Worm (Caenorhabditis elegans) whole organism, early embryonic: Measurements from ENCODE around the gene fbxb-74.

ENCODE experiments used
- F13C5.2 ChIP-seq: sonication (generic microtip); optimal IDR thresholded peaks from 2 replicates; lab custom pipeline; 2017; ENCODE audit warnings: mild to moderate bottlenecking, missing genetic modification characterization, inconsistent platforms, missing compliant biosample characterization
- aly-1 ChIP-seq: sonication (generic microtip); optimal IDR thresholded peaks from 2 replicates; lab custom pipeline; 2016; ENCODE audit warnings: missing genetic modification characterization, missing compliant biosample characterization
- ama-1 ChIP-seq: fragments of 150-350 bp; optimal IDR thresholded peaks from 2 replicates; lab custom pipeline; 2014
- ceh-13 ChIP-seq: fragments of 200-800 bp; sonication (Bioruptor generic); optimal IDR thresholded peaks from 2 replicates; lab custom pipeline; 2018; ENCODE audit warnings: mild to moderate bottlenecking, missing genetic modification characterization, missing compliant biosample characterization
- ets-7 ChIP-seq: sonication (generic microtip); optimal IDR thresholded peaks from 2 replicates; lab custom pipeline; 2016; ENCODE audit warnings: missing genotype, missing genetic modification characterization, missing compliant biosample characterization
- flt-1 ChIP-seq: fragments of 200-800 bp; sonication (Bioruptor generic); IDR thresholded peaks from 2 replicates; pipeline ENCODE4 v1.3.6; 2022; ENCODE audit warnings: missing genetic modification characterization, missing compliant biosample characterization
- hnd-1 ChIP-seq: sonication (generic microtip); optimal IDR thresholded peaks from 2 replicates; lab custom pipeline; 2016; ENCODE audit warnings: missing genetic modification characterization, missing compliant biosample characterization
- scrt-1 ChIP-seq: fragments of 200-800 bp; sonication (Bioruptor generic); IDR thresholded peaks from 2 replicates; pipeline ENCODE4 v1.3.6; 2022; ENCODE audit warnings: missing genetic modification characterization, missing compliant biosample characterization
- sea-1 ChIP-seq: fragments of 200-800 bp; sonication (Bioruptor generic); conservative IDR thresholded peaks from 2 replicates; pipeline ENCODE4 v1.3.6; 2022; ENCODE audit warnings: missing genetic modification characterization, missing compliant biosample characterization
- tbx-11 ChIP-seq: fragments of 200-800 bp; sonication (Bioruptor generic); IDR thresholded peaks from 2 replicates; pipeline ENCODE4 v1.3.6; 2022; ENCODE audit warnings: missing genetic modification characterization, missing compliant biosample characterization
- tbx-37 ChIP-seq: fragments of 200-800 bp; sonication (Bioruptor generic); conservative IDR thresholded peaks from 2 replicates; pipeline ENCODE4 v1.3.6; 2022; ENCODE audit warnings: missing genetic modification reagents, missing genetic modification characterization, missing compliant biosample characterization

DNA sequence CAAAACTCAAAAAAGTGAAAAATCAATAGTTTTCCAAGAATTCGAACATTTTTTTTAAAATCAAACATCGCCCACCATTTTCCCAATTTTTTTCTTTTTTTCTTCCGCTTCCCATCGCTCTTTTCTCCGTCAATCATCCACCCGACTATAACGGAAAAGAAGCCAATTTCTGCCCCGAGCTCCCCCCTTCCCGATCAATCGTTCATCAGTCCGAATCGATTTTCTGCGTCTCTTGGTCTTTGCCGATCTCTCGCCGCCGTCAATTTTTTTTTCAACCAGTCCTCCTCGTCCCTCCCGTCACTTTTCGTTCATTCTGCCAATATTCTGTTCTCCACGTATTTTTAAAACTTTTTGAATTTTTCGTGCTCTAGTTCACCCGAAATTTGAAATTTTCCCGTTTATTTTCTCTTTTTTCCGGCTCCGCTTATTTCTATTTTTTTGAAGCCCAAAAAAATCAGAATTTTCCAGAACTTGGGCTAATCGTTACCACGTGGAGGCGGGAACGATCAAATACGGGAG is 45.1 kb downstream of the fbxb-74 start, which contains the start of gene ell-1:
- no peak for TF ChIP-seq F13C5.2
- no peak for TF ChIP-seq ama-1 (lab: Kevin White, UChicago)
- no peak for TF ChIP-seq tbx-37
- no peak for TF ChIP-seq ets-7 (tag; lab: Kevin White, UChicago)
- no peak for TF ChIP-seq ceh-13 (GFP tag; lab: Kevin White, UChicago)
- no peak for TF ChIP-seq hnd-1 (tag; lab: Kevin White, UChicago)
- TF ChIP-seq tbx-11 (GFP tag; lab: Robert Waterston, UW), result no peak
- no peak for TF ChIP-seq scrt-1
- TF ChIP-seq flt-1, result no peak
- no peak for TF ChIP-seq aly-1 (tag; lab: Kevin White, UChicago)
- TF ChIP-seq sea-1 (GFP tag; lab: Robert Waterston, UW), result no peak
